Worm (Caenorhabditis elegans) whole organism, L1 larva: Measurements from ENCODE around the gene eral-1.

Source experiments
- C16A3.4 ChIP-seq: fragments of 150-350 bp; optimal IDR thresholded peaks from 2 replicates; lab custom pipeline; 2014; ENCODE audit warnings: missing biosample characterization, missing genetic modification characterization
- F16B12.6 ChIP-seq: fragments of 150-350 bp; optimal IDR thresholded peaks from 2 replicates; lab custom pipeline; 2014; ENCODE audit warnings: missing biosample characterization, missing genetic modification characterization
- Y116A8C.19 ChIP-seq: sonication (generic microtip); optimal IDR thresholded peaks from 2 replicates; lab custom pipeline; 2016; ENCODE audit warnings: missing compliant biosample characterization, missing genetic modification characterization, borderline replicate concordance
- alr-1 ChIP-seq: fragments of 200-800 bp; sonication (Bioruptor generic); optimal IDR thresholded peaks from 2 replicates; lab custom pipeline; 2018; ENCODE audit warnings: borderline replicate concordance, mild to moderate bottlenecking, missing genetic modification characterization, missing compliant biosample characterization
- ama-1 ChIP-seq: fragments of 150-350 bp; optimal IDR thresholded peaks from 2 replicates; lab custom pipeline; 2014
- blmp-1 ChIP-seq: fragments of 150-350 bp; optimal IDR thresholded peaks from 2 replicates; lab custom pipeline; 2014; ENCODE audit warnings: missing biosample characterization, missing genetic modification characterization
- ceh-90 ChIP-seq: sonication (generic microtip); optimal IDR thresholded peaks from 2 replicates; lab custom pipeline; 2016; ENCODE audit warnings: missing genetic modification characterization, missing compliant biosample characterization
- ces-1 ChIP-seq: fragments of 150-350 bp; optimal IDR thresholded peaks from 2 replicates; lab custom pipeline; 2014; ENCODE audit warnings: missing biosample characterization, missing genetic modification reagents, missing genetic modification characterization
- dpl-1 ChIP-seq, 3 experiments: fragments of 150-350 bp in 2 of 3; sonication (generic microtip) in 1 of 3; optimal IDR thresholded peaks; 2 replicates each; lab custom pipeline; 2014 to 2017; ENCODE audit warnings: missing biosample characterization in 3 of 3, missing genetic modification characterization in 3 of 3, missing genetic modification reagents in 3 of 3
- efl-1 ChIP-seq, 4 experiments: fragments of 150-350 bp; optimal IDR thresholded peaks in 3 of 4; peaks in 1 of 4; 1 replicate in 1 of 4; 2 replicates in 3 of 4; lab custom pipeline; 2014; ENCODE audit warnings: missing biosample characterization in 2 of 4, missing genetic modification characterization in 2 of 4, missing genetic modification reagents in 2 of 4
- efl-3 ChIP-seq: fragments of 200-800 bp; sonication (Bioruptor generic); optimal IDR thresholded peaks from 2 replicates; lab custom pipeline; 2018; ENCODE audit warnings: mild to moderate bottlenecking, missing genetic modification characterization, missing compliant biosample characterization
- elt-3 ChIP-seq, 6 experiments: fragments of 150-350 bp in 1 of 6; sonication (generic microtip); optimal IDR thresholded peaks; 2 replicates each; lab custom pipeline; 2017 to 2018; ENCODE audit warnings: missing biosample characterization in 6 of 6, missing genetic modification characterization in 6 of 6, inconsistent platforms in 1 of 6
- fkh-10 ChIP-seq: sonication (generic microtip); optimal IDR thresholded peaks from 2 replicates; lab custom pipeline; 2017; ENCODE audit warnings: missing biosample characterization, missing genetic modification reagents, missing genetic modification characterization
- fkh-4 ChIP-seq: sonication (generic microtip); optimal IDR thresholded peaks from 2 replicates; lab custom pipeline; 2016; ENCODE audit warnings: missing compliant biosample characterization, missing genetic modification characterization, borderline replicate concordance
- fos-1 ChIP-seq: fragments of 150-350 bp; optimal IDR thresholded peaks from 2 replicates; lab custom pipeline; 2014; ENCODE audit warnings: missing biosample characterization, missing genetic modification characterization
- hlh-4 ChIP-seq: sonication (generic microtip); optimal IDR thresholded peaks from 2 replicates; lab custom pipeline; 2016; ENCODE audit warnings: mild to moderate bottlenecking, missing genetic modification characterization, missing compliant biosample characterization
- jun-1 ChIP-seq: fragments of 150-350 bp; optimal IDR thresholded peaks from 2 replicates; lab custom pipeline; 2014; ENCODE audit warnings: missing biosample characterization, missing genetic modification reagents, missing genetic modification characterization
- lin-14 ChIP-seq: fragments of 200-800 bp; sonication (Bioruptor generic); optimal IDR thresholded peaks from 2 replicates; lab custom pipeline; 2018; ENCODE audit warnings: mild to moderate bottlenecking, missing genetic modification characterization, moderate library complexity, missing compliant biosample characterization
- lin-35 ChIP-seq, 2 experiments: fragments of 150-350 bp; optimal IDR thresholded peaks; 2 replicates each; lab custom pipeline; 2014; ENCODE audit warnings: missing biosample characterization in 2 of 2, missing genetic modification characterization in 2 of 2, missing genetic modification reagents in 2 of 2
- lsy-2 ChIP-seq, 2 experiments: fragments of 150-350 bp; optimal IDR thresholded peaks; 2 replicates each; lab custom pipeline; 2014; ENCODE audit warnings: missing biosample characterization in 2 of 2, missing genetic modification characterization in 2 of 2
- mep-1 ChIP-seq: fragments of 150-350 bp; optimal IDR thresholded peaks from 2 replicates; lab custom pipeline; 2014; ENCODE audit warnings: missing biosample characterization, missing genetic modification characterization
- nhr-19 ChIP-seq: fragments of 200-800 bp; sonication (Bioruptor generic); conservative IDR thresholded peaks from 2 replicates; pipeline ENCODE4 v1.3.6; 2022; ENCODE audit warnings: missing genetic modification characterization, missing compliant biosample characterization
- nhr-20 ChIP-seq: sonication (generic microtip); optimal IDR thresholded peaks from 2 replicates; lab custom pipeline; 2016; ENCODE audit warnings: mild to moderate bottlenecking, missing genetic modification characterization, missing compliant biosample characterization
- nhr-237 ChIP-seq: fragments of 150-350 bp; optimal IDR thresholded peaks from 2 replicates; lab custom pipeline; 2014; ENCODE audit warnings: missing biosample characterization, missing genetic modification characterization
- nhr-28 ChIP-seq: fragments of 150-350 bp; optimal IDR thresholded peaks from 2 replicates; lab custom pipeline; 2014; ENCODE audit warnings: missing biosample characterization, missing genetic modification characterization
- nhr-71 ChIP-seq: sonication (generic microtip); optimal IDR thresholded peaks from 2 replicates; lab custom pipeline; 2016; ENCODE audit warnings: mild to moderate bottlenecking, missing genetic modification characterization, moderate library complexity, missing compliant biosample characterization
- nhr-76 ChIP-seq: sonication (generic microtip); optimal IDR thresholded peaks from 2 replicates; lab custom pipeline; 2017; ENCODE audit warnings: missing biosample characterization, missing genetic modification characterization
- nhr-85 ChIP-seq: sonication (generic microtip); peaks from one replicate; lab custom pipeline; 2016; ENCODE audit warnings: missing genetic modification characterization, inconsistent platforms, missing compliant biosample characterization
- nhr-90 ChIP-seq: sonication (generic microtip); optimal IDR thresholded peaks from 2 replicates; lab custom pipeline; 2016; ENCODE audit warnings: mild to moderate bottlenecking, missing genetic modification characterization, missing compliant biosample characterization; ENCODE audit not compliant: poor library complexity
- pag-3 ChIP-seq: sonication (generic microtip); optimal IDR thresholded peaks from 2 replicates; lab custom pipeline; 2017; ENCODE audit warnings: missing genetic modification characterization, mild to moderate bottlenecking, missing compliant biosample characterization, antibody characterized with exemption, borderline replicate concordance; ENCODE audit not compliant: insufficient read depth
- pax-3 ChIP-seq: fragments of 200-800 bp; sonication (Bioruptor generic); optimal IDR thresholded peaks from 2 replicates; lab custom pipeline; 2018; ENCODE audit warnings: mild to moderate bottlenecking, missing genetic modification characterization, moderate library complexity, missing compliant biosample characterization
- rnt-1 ChIP-seq: sonication (generic microtip); optimal IDR thresholded peaks from 2 replicates; lab custom pipeline; 2016; ENCODE audit warnings: mild to moderate bottlenecking, missing genetic modification characterization, moderate library complexity, missing compliant biosample characterization
- skn-1 ChIP-seq: fragments of 150-350 bp; optimal IDR thresholded peaks from 2 replicates; lab custom pipeline; 2014; ENCODE audit warnings: missing biosample characterization, missing genetic modification characterization
- snpc-4 ChIP-seq: fragments of 150-350 bp; optimal IDR thresholded peaks from 2 replicates; lab custom pipeline; 2014; ENCODE audit warnings: missing biosample characterization, missing genetic modification characterization
- snu-23 ChIP-seq: sonication (generic microtip); optimal IDR thresholded peaks from 2 replicates; lab custom pipeline; 2016; ENCODE audit warnings: missing genetic modification characterization, missing compliant biosample characterization
- sptf-1 ChIP-seq: fragments of 150-350 bp; optimal IDR thresholded peaks from 2 replicates; lab custom pipeline; 2014; ENCODE audit warnings: missing biosample characterization, missing genetic modification characterization
- tbx-2 ChIP-seq: sonication (generic microtip); optimal IDR thresholded peaks from 2 replicates; lab custom pipeline; 2016; ENCODE audit warnings: missing genetic modification characterization, missing compliant biosample characterization
- unc-62 ChIP-seq: fragments of 150-350 bp; optimal IDR thresholded peaks from 2 replicates; lab custom pipeline; 2014; ENCODE audit warnings: missing biosample characterization, missing genetic modification reagents, missing genetic modification characterization
- unc-86 ChIP-seq: sonication (generic microtip); optimal IDR thresholded peaks from 2 replicates; lab custom pipeline; 2016; ENCODE audit warnings: missing genetic modification characterization, missing compliant biosample characterization
- unc-98 ChIP-seq: fragments of 200-800 bp; sonication (Bioruptor generic); IDR thresholded peaks from 2 replicates; pipeline ENCODE4 v1.3.6; 2022; ENCODE audit warnings: missing genetic modification characterization, missing compliant biosample characterization
- xbp-1 ChIP-seq: sonication (generic microtip); optimal IDR thresholded peaks from 2 replicates; lab custom pipeline; 2016; ENCODE audit warnings: missing genetic modification characterization, missing compliant biosample characterization
- zip-4 ChIP-seq: fragments of 200-800 bp; sonication (Bioruptor generic); optimal IDR thresholded peaks from 2 replicates; lab custom pipeline; 2018; ENCODE audit warnings: mild to moderate bottlenecking, missing genetic modification characterization, moderate library complexity, missing compliant biosample characterization
- ztf-4 ChIP-seq: fragments of 150-350 bp; optimal IDR thresholded peaks from 2 replicates; lab custom pipeline; 2014; ENCODE audit warnings: missing biosample characterization, missing genetic modification characterization

eral-1 gene

ce11 chrII:9589667-9590066 is at the start of gene eral-1:
TSS of gene eral-1 (minus strand) at chrII:9589767.
- TF ChIP-seq ztf-4 (tag; lab: Kevin White, UChicago) (no peak), fkh-4 (tag; lab: Kevin White, UChicago) (no peak), nhr-85 (tag; lab: Kevin White, UChicago) (no peak), F16B12.6 (tag; lab: Kevin White, UChicago) (no peak), rnt-1 (tag; lab: Kevin White, UChicago) (no peak), alr-1 (tag; lab: Kevin White, UChicago) (no peak), hlh-4 (no peak), nhr-90 (tag; lab: Kevin White, UChicago) (no peak), blmp-1 (tag; lab: Kevin White, UChicago) (no peak), nhr-237 (tag; lab: Kevin White, UChicago) (no peak)
- TF ChIP-seq, all 84 proteins: peak for 0

ce11 chrII:9636300-9636699 is 46.7 kb upstream of the eral-1 start, which contains the start of gene ZK1307.7:
TSS of gene ZK1307.7 (plus strand) at chrII:9636600.
- TF ChIP-seq pag-3 (tag; lab: Kevin White, UChicago) (no peak), efl-1 (optimal IDR thresholded peaks at IDR 0.05; lab: Kevin White, UChicago) (no peak), efl-1 (GFP tag; optimal IDR thresholded peaks at IDR 0.05 in 1 of 2; lab: Kevin White, UChicago) (no peak), nhr-28 (tag; lab: Kevin White, UChicago) (no peak), hlh-4 (no peak), snu-23 (GFP tag; lab: Kevin White, UChicago) (no peak), unc-98 (GFP tag; lab: Robert Waterston, UW) (no peak)

ce11 chrII:9625930-9626329 is 36.4 kb upstream of the eral-1 start:
- TF ChIP-seq lin-35 (GFP tag; optimal IDR thresholded peaks at IDR 0.05; lab: Kevin White, UChicago) (no peak), rnt-1 (tag; lab: Kevin White, UChicago) (no peak), tbx-2 (tag; lab: Kevin White, UChicago) (no peak), F16B12.6 (tag; lab: Kevin White, UChicago) (no peak), nhr-76 (tag; lab: Kevin White, UChicago) (no peak), efl-3 (GFP tag; lab: Kevin White, UChicago) (no peak)

- no peak for TF ChIP-seq ama-1
- no peak for TF ChIP-seq jun-1
- peak in 1 of 2 experiments; percentile 26 for TF ChIP-seq efl-1 (optimal IDR thresholded peaks at IDR 0.05; lab: Kevin White, UChicago)
- peak; percentile 9 to 12 for TF ChIP-seq efl-1 (GFP tag; optimal IDR thresholded peaks at IDR 0.05 in 1 of 2; lab: Kevin White, UChicago)
- TF ChIP-seq nhr-71 (tag; lab: Kevin White, UChicago) = peak; percentile 6
- TF ChIP-seq unc-62 (GFP tag; lab: Kevin White, UChicago) = no peak
- no peak for TF ChIP-seq F16B12.6 (tag; lab: Kevin White, UChicago)
- no peak for TF ChIP-seq ceh-90 (tag; lab: Kevin White, UChicago)
- no peak for TF ChIP-seq snpc-4 (tag; lab: Kevin White, UChicago)
- TF ChIP-seq lsy-2 (tag; optimal IDR thresholded peaks at IDR 0.05; lab: Kevin White, UChicago) = peak; percentile 14 to 46
- TF ChIP-seq fos-1 (tag; lab: Kevin White, UChicago) = no peak
- TF ChIP-seq nhr-20 (tag; lab: Kevin White, UChicago) = peak; percentile 3
- peak; percentile 19 for TF ChIP-seq lin-14 (GFP tag; lab: Kevin White, UChicago)
- no peak for TF ChIP-seq unc-86 (tag; lab: Kevin White, UChicago)
- TF ChIP-seq elt-3 (tag; optimal IDR thresholded peaks at IDR 0.05; lab: Kevin White, UChicago) = peak in 1 of 6 experiments; percentile 33
- peak; percentile 27 for TF ChIP-seq C16A3.4 (tag; lab: Kevin White, UChicago)
- TF ChIP-seq dpl-1 (GFP tag; optimal IDR thresholded peaks at IDR 0.05; lab: Kevin White, UChicago) = peak in 2 of 3 experiments; percentile 10 to 39
- no peak for TF ChIP-seq sptf-1 (tag; lab: Kevin White, UChicago)
- peak; percentile 22 for TF ChIP-seq blmp-1 (tag; lab: Kevin White, UChicago)
- TF ChIP-seq skn-1 (tag; lab: Kevin White, UChicago) = no peak
- no peak for TF ChIP-seq zip-4 (GFP tag; lab: Kevin White, UChicago)
- no peak for TF ChIP-seq ztf-4 (tag; lab: Kevin White, UChicago)
- no peak for TF ChIP-seq Y116A8C.19 (tag; lab: Kevin White, UChicago)
- no peak for TF ChIP-seq nhr-85 (tag; lab: Kevin White, UChicago)
- no peak for TF ChIP-seq nhr-19 (GFP tag; lab: Robert Waterston, UW)
- peak; percentile 22 for TF ChIP-seq mep-1
- peak; percentile 98 for TF ChIP-seq xbp-1 (tag; lab: Kevin White, UChicago)
- TF ChIP-seq pax-3 = no peak
- peak in 1 of 2 experiments; percentile 25 for TF ChIP-seq lin-35 (GFP tag; optimal IDR thresholded peaks at IDR 0.05; lab: Kevin White, UChicago)
- no peak for TF ChIP-seq fkh-10
- TF ChIP-seq ces-1 (GFP tag; lab: Kevin White, UChicago) = no peak
- TF ChIP-seq, all 84 proteins: peak for 12
Measured at ce11 chrII:9624110-9624695, 34.6 kb upstream of the eral-1 start, which contains the start of the genes dnj-20 and ZK1307.8. TSS of gene dnj-20 (minus strand) at chrII:9624176. TSS of gene ZK1307.8 (plus strand) at chrII:9624613.
